Worm (Caenorhabditis elegans) whole organism, late embryonic: ENCODE data around the gene skr-5.

Source experiments
- C08G9.2 ChIP-seq: sonication (generic microtip); optimal IDR thresholded peaks from 2 replicates; lab custom pipeline; 2016; ENCODE audit warnings: mild to moderate bottlenecking, missing genetic modification characterization, moderate library complexity, missing compliant biosample characterization
- K02D7.2 ChIP-seq: sonication (generic microtip); optimal IDR thresholded peaks from 2 replicates; lab custom pipeline; 2017; ENCODE audit warnings: mild to moderate bottlenecking, missing genetic modification characterization, missing compliant biosample characterization
- K09A11.1 ChIP-seq: sonication (generic microtip); optimal IDR thresholded peaks from 2 replicates; lab custom pipeline; 2017; ENCODE audit warnings: antibody characterized with exemption, mild to moderate bottlenecking, missing genetic modification characterization, missing compliant biosample characterization; ENCODE audit not compliant: insufficient read depth
- T23F11.4 ChIP-seq: fragments of 200-800 bp; sonication (Bioruptor generic); optimal IDR thresholded peaks from 2 replicates; lab custom pipeline; 2018; ENCODE audit warnings: mild to moderate bottlenecking, missing genetic modification characterization, missing compliant biosample characterization
- Y22D7AL.16 ChIP-seq: sonication (generic microtip); optimal IDR thresholded peaks from 2 replicates; lab custom pipeline; 2016; ENCODE audit warnings: missing genetic modification characterization, missing compliant biosample characterization
- ahr-1 ChIP-seq: sonication (generic microtip); optimal IDR thresholded peaks from 2 replicates; lab custom pipeline; 2016; ENCODE audit warnings: missing genetic modification characterization, missing compliant biosample characterization
- ama-1 ChIP-seq: fragments of 150-350 bp; optimal IDR thresholded peaks from 2 replicates; lab custom pipeline; 2014
- ceh-14 ChIP-seq: sonication (generic microtip); optimal IDR thresholded peaks from 2 replicates; lab custom pipeline; 2016; ENCODE audit warnings: missing genotype, missing genetic modification characterization, missing compliant biosample characterization
- ceh-18 ChIP-seq: sonication (generic microtip); optimal IDR thresholded peaks from 2 replicates; lab custom pipeline; 2016; ENCODE audit warnings: missing genetic modification characterization, missing compliant biosample characterization
- ceh-2 ChIP-seq: sonication (generic microtip); optimal IDR thresholded peaks from 2 replicates; lab custom pipeline; 2016; ENCODE audit warnings: missing genotype, missing genetic modification characterization, missing compliant biosample characterization
- ceh-34 ChIP-seq: sonication (generic microtip); optimal IDR thresholded peaks from 2 replicates; lab custom pipeline; 2016; ENCODE audit warnings: mild to moderate bottlenecking, missing genetic modification characterization, missing compliant biosample characterization
- ceh-6 ChIP-seq: fragments of 200-800 bp; sonication (Bioruptor generic); optimal IDR thresholded peaks from 2 replicates; lab custom pipeline; 2018; ENCODE audit warnings: mild to moderate bottlenecking, missing genetic modification characterization, missing compliant biosample characterization
- ceh-9 ChIP-seq: sonication (generic microtip); optimal IDR thresholded peaks from 2 replicates; lab custom pipeline; 2016; ENCODE audit warnings: mild to moderate bottlenecking, missing genetic modification characterization, inconsistent platforms, missing compliant biosample characterization
- che-1 ChIP-seq: sonication (generic microtip); optimal IDR thresholded peaks from 2 replicates; lab custom pipeline; 2016; ENCODE audit warnings: mild to moderate bottlenecking, missing genetic modification characterization, missing compliant biosample characterization
- dmd-4 ChIP-seq: sonication (generic microtip); optimal IDR thresholded peaks from 2 replicates; lab custom pipeline; 2016; ENCODE audit warnings: borderline replicate concordance, missing genetic modification characterization, missing compliant biosample characterization
- elt-2 ChIP-seq: sonication (generic microtip); optimal IDR thresholded peaks from 2 replicates; lab custom pipeline; 2016; ENCODE audit warnings: missing genetic modification reagents, missing genetic modification characterization, missing compliant biosample characterization
- eyg-1 ChIP-seq: sonication (generic microtip); optimal IDR thresholded peaks from 2 replicates; lab custom pipeline; 2016; ENCODE audit warnings: missing genotype, missing genetic modification characterization, missing compliant biosample characterization
- fkh-10 ChIP-seq: fragments of 150-350 bp; optimal IDR thresholded peaks from 2 replicates; lab custom pipeline; 2014; ENCODE audit warnings: missing biosample characterization, missing genetic modification reagents, missing genetic modification characterization
- hlh-15 ChIP-seq: sonication (generic microtip); optimal IDR thresholded peaks from 2 replicates; lab custom pipeline; 2016; ENCODE audit warnings: missing genetic modification characterization, missing compliant biosample characterization
- hlh-8 ChIP-seq: sonication (generic microtip); optimal IDR thresholded peaks from 2 replicates; lab custom pipeline; 2016; ENCODE audit warnings: missing genotype, missing genetic modification characterization, missing compliant biosample characterization
- lin-11 ChIP-seq: fragments of 200-800 bp; sonication (Bioruptor generic); optimal IDR thresholded peaks from 2 replicates; lab custom pipeline; 2018; ENCODE audit warnings: mild to moderate bottlenecking, missing genetic modification characterization, missing compliant biosample characterization
- mec-3 ChIP-seq: sonication (generic microtip); optimal IDR thresholded peaks from 2 replicates; lab custom pipeline; 2016; ENCODE audit warnings: borderline replicate concordance, missing genetic modification characterization, missing compliant biosample characterization
- nfya-1 ChIP-seq: sonication (generic microtip); optimal IDR thresholded peaks from 2 replicates; lab custom pipeline; 2017; ENCODE audit warnings: missing genetic modification characterization, mild to moderate bottlenecking, missing compliant biosample characterization, antibody characterized with exemption, moderate library complexity
- nhr-11 ChIP-seq: fragments of 150-350 bp; optimal IDR thresholded peaks from 2 replicates; lab custom pipeline; 2014; ENCODE audit warnings: missing biosample characterization, missing genetic modification characterization
- odd-2 ChIP-seq: sonication (generic microtip); optimal IDR thresholded peaks from 2 replicates; lab custom pipeline; 2017; ENCODE audit warnings: antibody characterized with exemption, mild to moderate bottlenecking, missing genetic modification characterization, missing compliant biosample characterization
- pax-1 ChIP-seq: fragments of 150-350 bp; optimal IDR thresholded peaks from 2 replicates; lab custom pipeline; 2014; ENCODE audit warnings: missing biosample characterization, missing genetic modification characterization
- sdc-2 ChIP-seq: sonication (generic microtip); optimal IDR thresholded peaks from 2 replicates; lab custom pipeline; 2016; ENCODE audit warnings: missing genotype, missing genetic modification characterization, missing compliant biosample characterization
- sox-4 ChIP-seq: sonication (generic microtip); optimal IDR thresholded peaks from 2 replicates; lab custom pipeline; 2017; ENCODE audit warnings: mild to moderate bottlenecking, missing genetic modification characterization, inconsistent platforms, missing compliant biosample characterization
- syd-9 ChIP-seq: sonication (generic microtip); optimal IDR thresholded peaks from 2 replicates; lab custom pipeline; 2016; ENCODE audit warnings: mild to moderate bottlenecking, missing genetic modification characterization, moderate library complexity, missing compliant biosample characterization
- tbx-7 ChIP-seq: sonication (generic microtip); optimal IDR thresholded peaks from 2 replicates; lab custom pipeline; 2016; ENCODE audit warnings: missing genotype, missing genetic modification characterization, missing compliant biosample characterization
- unc-3 ChIP-seq, 2 experiments: fragments of 200-800 bp in 1 of 2; sonication (Bioruptor generic) in 1 of 2; sonication (generic microtip) in 1 of 2; conservative IDR thresholded peaks in 1 of 2; optimal IDR thresholded peaks in 1 of 2; 2 replicates each; pipeline versions ENCODE4 v1.3.6 to Lab custom; 2016 to 2022; ENCODE audit warnings: missing compliant biosample characterization in 2 of 2, missing genetic modification characterization in 2 of 2, missing genetic modification reagents in 1 of 2
- unc-55 ChIP-seq: sonication (generic microtip); optimal IDR thresholded peaks from 2 replicates; lab custom pipeline; 2017; ENCODE audit warnings: missing biosample characterization, missing genetic modification reagents, missing genetic modification characterization
- unc-86 ChIP-seq: sonication (generic microtip); optimal IDR thresholded peaks from 2 replicates; lab custom pipeline; 2016; ENCODE audit warnings: missing genetic modification characterization, missing compliant biosample characterization
- ztf-16 ChIP-seq: sonication (generic microtip); optimal IDR thresholded peaks from 2 replicates; lab custom pipeline; 2017; ENCODE audit warnings: missing genetic modification characterization, missing compliant biosample characterization

skr-5 gene

DNA sequence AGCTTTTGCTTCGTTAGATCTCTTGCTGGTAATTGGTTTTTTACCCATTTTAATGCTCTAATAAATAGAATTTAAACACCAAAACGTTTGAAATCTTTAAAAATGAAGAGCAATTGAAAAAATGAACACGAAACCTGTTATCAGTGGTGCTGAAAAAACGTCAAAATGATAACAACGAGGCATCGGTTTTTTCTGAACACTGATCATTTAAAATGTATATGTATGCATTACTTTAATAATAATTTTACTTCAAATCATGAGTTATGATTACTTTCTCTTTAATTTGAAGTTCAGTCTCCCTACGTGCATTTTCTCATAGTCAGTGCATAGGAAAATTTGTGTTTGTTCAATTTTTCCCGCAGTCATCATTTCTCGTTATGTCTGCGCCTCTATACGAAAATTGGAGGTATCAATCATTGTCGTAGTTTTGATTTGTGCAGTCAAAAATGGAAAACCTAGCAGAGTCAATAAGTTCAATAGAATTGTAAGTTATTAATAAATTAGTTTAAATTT lies 25.2 kb upstream of the skr-5 start, which contains the start of gene F31E9.3:
Gene F31E9.3, plus strand, starts transcription at position 194 of the 513 bp plus-strand sequence.
- TF ChIP-seq C08G9.2 (tag; lab: Kevin White, UChicago): no peak
- no peak for TF ChIP-seq ceh-2 (tag; lab: Kevin White, UChicago)
- TF ChIP-seq hlh-8: no peak
- TF ChIP-seq sox-4 (tag; lab: Kevin White, UChicago): no peak

DNA sequence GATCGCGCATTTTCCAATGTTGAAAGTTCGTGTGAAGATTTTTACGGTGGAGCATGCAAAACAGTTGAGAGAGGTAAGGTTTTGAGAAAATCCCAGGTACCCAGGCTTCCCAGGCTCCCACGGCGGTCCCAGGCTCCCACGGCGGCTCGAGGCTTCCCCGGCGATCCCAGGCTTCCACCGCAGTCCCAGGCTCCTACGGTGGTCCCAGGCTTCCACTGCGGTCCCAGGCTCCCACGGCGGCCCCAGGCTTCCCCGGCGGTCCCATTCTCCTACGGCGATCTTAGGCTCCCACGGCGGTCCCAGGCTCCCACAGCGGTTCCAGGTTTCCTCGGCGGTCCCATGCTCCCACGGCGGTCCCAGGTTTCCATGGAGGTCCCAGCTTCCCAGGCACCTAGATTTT lies 23.8 kb upstream of the skr-5 start:
- TF ChIP-seq ceh-34 (tag; lab: Kevin White, UChicago) (no peak), unc-55 (GFP tag; lab: Kevin White, UChicago) (no peak), nfya-1 (tag; lab: Kevin White, UChicago) (no peak), K02D7.2 (no peak), ceh-18 (tag; lab: Kevin White, UChicago) (no peak), ceh-2 (tag; lab: Kevin White, UChicago) (no peak), ahr-1 (tag; lab: Kevin White, UChicago) (no peak), unc-3 (GFP tag; conservative IDR thresholded peaks at IDR 0.05; lab: Robert Waterston, UW) (no peak), unc-3 (tag; optimal IDR thresholded peaks at IDR 0.05; lab: Kevin White, UChicago) (no peak), mec-3 (tag; lab: Kevin White, UChicago) (no peak), che-1 (tag; lab: Kevin White, UChicago) (no peak), hlh-15 (tag; lab: Kevin White, UChicago) (no peak), ztf-16 (tag; lab: Kevin White, UChicago) (no peak), K09A11.1 (tag; lab: Kevin White, UChicago) (no peak), syd-9 (tag; lab: Kevin White, UChicago) (no peak), elt-2 (tag; lab: Kevin White, UChicago) (no peak), fkh-10 (no peak), nhr-11 (tag; lab: Kevin White, UChicago) (no peak), pax-1 (tag; lab: Kevin White, UChicago) (no peak), ama-1 (lab: Kevin White, UChicago) (no peak), unc-86 (no peak)

DNA sequence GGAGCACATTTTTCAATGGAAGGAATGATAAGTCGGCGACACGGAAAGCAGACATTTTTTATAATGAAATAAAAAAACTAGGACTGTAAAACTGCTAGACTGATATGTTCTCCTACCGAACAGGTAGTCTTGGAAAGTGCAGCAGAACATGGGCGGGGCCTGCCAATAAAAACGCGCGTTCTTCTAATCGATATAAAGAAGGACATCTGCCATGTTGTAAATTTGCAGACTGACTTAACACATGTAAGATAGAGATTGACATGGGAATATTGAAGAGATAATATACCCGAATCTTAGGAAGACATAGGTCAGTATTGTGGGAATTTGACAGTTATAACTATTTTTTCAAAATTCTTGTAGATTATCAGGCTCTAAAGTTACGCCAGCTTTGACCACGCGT lies 19.8 kb upstream of the skr-5 start, which contains the start of gene sdz-16:
Gene sdz-16, minus strand, starts transcription at position 101 of the 400 bp plus-strand sequence.
- TF ChIP-seq hlh-8: no peak
- TF ChIP-seq hlh-15 (tag; lab: Kevin White, UChicago): no peak
- no peak for TF ChIP-seq mec-3 (tag; lab: Kevin White, UChicago)
- TF ChIP-seq sox-4 (tag; lab: Kevin White, UChicago): no peak
- no peak for TF ChIP-seq che-1 (tag; lab: Kevin White, UChicago)
- no peak for TF ChIP-seq T23F11.4 (GFP tag; lab: Kevin White, UChicago)
- no peak for TF ChIP-seq K09A11.1 (tag; lab: Kevin White, UChicago)

DNA sequence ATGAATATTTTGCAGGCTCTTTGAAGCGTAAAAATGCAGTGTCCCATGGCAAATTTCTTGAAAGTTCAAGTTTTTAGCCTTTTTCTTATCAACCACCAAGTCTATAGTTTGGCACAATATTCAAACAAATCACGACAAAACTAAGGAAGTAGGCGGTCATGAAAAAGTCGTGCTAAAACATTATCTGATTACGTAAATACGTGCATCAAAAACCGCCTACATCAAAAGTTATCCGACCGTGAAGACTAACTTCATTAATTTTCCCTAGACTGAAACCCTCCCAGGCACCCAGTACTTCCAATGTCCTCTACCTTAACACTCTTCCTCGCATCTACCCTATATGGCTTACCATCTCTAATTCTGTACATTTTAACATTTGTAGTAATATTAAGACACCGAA lies 19.2 kb upstream of the skr-5 start, which contains the start of gene srg-44:
Gene srg-44, plus strand, starts transcription at position 301 of the 400 bp plus-strand sequence.
- TF ChIP-seq odd-2 (tag; lab: Kevin White, UChicago): no peak

DNA sequence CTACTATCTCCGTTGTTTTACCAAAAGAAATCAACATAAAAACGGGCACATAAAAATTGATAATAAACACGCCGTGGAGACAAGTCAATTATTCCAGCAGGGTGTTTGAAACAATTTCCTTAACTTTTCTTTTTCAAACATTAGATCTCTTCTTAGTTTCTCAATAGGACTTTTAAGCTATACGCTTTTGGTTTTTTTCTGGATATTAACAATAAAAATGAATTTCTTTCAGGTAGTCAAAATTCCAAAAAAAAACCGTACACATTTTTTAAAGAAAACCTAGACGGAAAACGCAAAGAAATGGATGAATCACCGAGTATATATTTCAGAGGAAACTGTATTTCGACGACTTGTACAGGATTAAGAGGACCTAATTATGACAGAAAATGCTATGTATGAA lies 16.4 kb upstream of the skr-5 start, which contains the start of gene fbxa-185:
Gene fbxa-185, plus strand, starts transcription at position 301 of the 400 bp plus-strand sequence.
- TF ChIP-seq tbx-7 (tag; lab: Kevin White, UChicago) (no peak), sdc-2 (tag; lab: Kevin White, UChicago) (no peak), dmd-4 (tag; lab: Kevin White, UChicago) (no peak), ceh-14 (tag; lab: Kevin White, UChicago) (no peak), Y22D7AL.16 (tag; lab: Kevin White, UChicago) (no peak)

DNA sequence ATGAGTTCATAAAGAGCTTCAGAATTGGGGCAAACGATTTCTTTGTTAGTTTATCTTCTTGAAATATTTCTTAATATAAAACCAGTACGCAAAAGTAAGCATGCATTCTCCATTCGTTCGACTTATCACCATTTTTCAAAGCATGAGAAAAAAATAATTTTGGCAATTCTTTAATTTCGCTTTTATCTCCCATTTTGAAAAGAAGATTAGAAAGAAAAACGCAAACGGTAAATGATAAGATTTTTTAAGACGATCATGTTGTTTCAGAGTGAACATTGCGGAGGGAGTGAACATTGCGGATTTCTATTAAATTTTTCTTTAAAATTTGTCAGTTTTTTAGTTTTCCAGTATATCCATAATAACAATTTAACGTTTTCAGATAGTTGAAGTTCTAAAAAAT lies 8.4 kb upstream of the skr-5 start:
- TF ChIP-seq ceh-9 (tag; lab: Kevin White, UChicago) (no peak), ceh-6 (GFP tag; lab: Kevin White, UChicago) (no peak), eyg-1 (tag; lab: Kevin White, UChicago) (no peak), tbx-7 (tag; lab: Kevin White, UChicago) (no peak), lin-11 (tag; lab: Kevin White, UChicago) (no peak)
